Worm (Caenorhabditis elegans) whole organism, L4 larva: ENCODE data around the gene C26F1.3.

Source experiments
- D1046.2 ChIP-seq: fragments of 200-800 bp; sonication (Bioruptor generic); IDR thresholded peaks from 2 replicates; pipeline ENCODE4 v1.3.6; 2022; ENCODE audit warnings: missing genetic modification characterization, missing compliant biosample characterization
- F44E2.7 ChIP-seq: fragments of 200-800 bp; sonication (Bioruptor generic); IDR thresholded peaks from 2 replicates; pipeline ENCODE4 v2.1.2; 2022; ENCODE audit warnings: missing genetic modification characterization, missing compliant biosample characterization
- F49E8.2 ChIP-seq: sonication (generic microtip); optimal IDR thresholded peaks from 2 replicates; lab custom pipeline; 2016; ENCODE audit warnings: missing compliant biosample characterization, mild to moderate bottlenecking, missing genetic modification characterization, borderline replicate concordance
- T20F7.1 ChIP-seq: fragments of 200-800 bp; sonication (Bioruptor generic); optimal IDR thresholded peaks from 2 replicates; lab custom pipeline; 2018; ENCODE audit warnings: mild to moderate bottlenecking, missing genetic modification characterization, missing compliant biosample characterization
- Y105C5A.15 ChIP-seq: fragments of 200-800 bp; sonication (Bioruptor generic); IDR thresholded peaks from 2 replicates; pipeline ENCODE4 v1.3.6; 2022; ENCODE audit warnings: missing genetic modification characterization, missing compliant biosample characterization
- ZK546.5 ChIP-seq, 2 experiments: sonication (generic microtip); optimal IDR thresholded peaks; 2 replicates each; lab custom pipeline; 2017; ENCODE audit warnings: missing biosample characterization in 2 of 2, missing genetic modification characterization in 2 of 2
- aha-1 ChIP-seq: fragments of 150-350 bp; peaks from one replicate; lab custom pipeline; 2014; ENCODE audit warnings: missing biosample characterization, missing genetic modification characterization
- aly-2 ChIP-seq: sonication (generic microtip); optimal IDR thresholded peaks from 2 replicates; lab custom pipeline; 2018; ENCODE audit warnings: missing biosample characterization, missing genetic modification characterization
- attf-4 ChIP-seq: sonication (generic microtip); optimal IDR thresholded peaks from 3 replicates; lab custom pipeline; 2017; ENCODE audit warnings: missing biosample characterization, missing genetic modification characterization
- ceh-28 ChIP-seq: fragments of 150-350 bp; optimal IDR thresholded peaks from 2 replicates; lab custom pipeline; 2014; ENCODE audit warnings: missing biosample characterization, missing genetic modification reagents, missing genetic modification characterization
- ceh-44 ChIP-seq: fragments of 200-800 bp; sonication (Bioruptor generic); IDR thresholded peaks from 2 replicates; pipeline ENCODE4 v1.3.6; 2022; ENCODE audit warnings: missing genetic modification reagents, missing genetic modification characterization, missing compliant biosample characterization
- ctbp-1 ChIP-seq: fragments of 200-800 bp; sonication (Bioruptor generic); IDR thresholded peaks from 2 replicates; pipeline ENCODE4 v1.3.6; 2022; ENCODE audit warnings: missing genetic modification reagents, missing genetic modification characterization, missing compliant biosample characterization
- dmd-6 ChIP-seq: fragments of 200-800 bp; sonication (Bioruptor generic); IDR thresholded peaks from 2 replicates; pipeline ENCODE4 v1.3.6; 2022; ENCODE audit warnings: missing genetic modification reagents, missing genetic modification characterization, missing compliant biosample characterization
- dmd-8 ChIP-seq: fragments of 200-800 bp; sonication (Bioruptor generic); IDR thresholded peaks from 2 replicates; pipeline ENCODE4 v1.3.6; 2022; ENCODE audit warnings: missing genetic modification characterization, missing compliant biosample characterization
- hif-1 ChIP-seq, 2 experiments: sonication (generic microtip); optimal IDR thresholded peaks; 2 replicates each; lab custom pipeline; 2016 to 2017; ENCODE audit warnings: missing compliant biosample characterization in 2 of 2, missing genetic modification characterization in 2 of 2, missing genetic modification reagents in 2 of 2, missing genotype in 2 of 2, mild to moderate bottlenecking in 1 of 2
- hlh-11 ChIP-seq: fragments of 200-800 bp; sonication (Bioruptor generic); optimal IDR thresholded peaks from 2 replicates; lab custom pipeline; 2018; ENCODE audit warnings: mild to moderate bottlenecking, missing genetic modification characterization, missing compliant biosample characterization
- hlh-30 ChIP-seq: sonication (generic microtip); optimal IDR thresholded peaks from 2 replicates; lab custom pipeline; 2017; ENCODE audit warnings: antibody characterized with exemption, mild to moderate bottlenecking, missing genetic modification characterization, missing compliant biosample characterization; ENCODE audit not compliant: insufficient read depth
- lin-13 ChIP-seq: fragments of 150-350 bp; optimal IDR thresholded peaks from 2 replicates; lab custom pipeline; 2014; ENCODE audit warnings: missing biosample characterization, missing genetic modification reagents, missing genetic modification characterization
- lin-38 ChIP-seq: fragments of 200-800 bp; sonication (Bioruptor generic); IDR thresholded peaks from 2 replicates; pipeline ENCODE4 v1.3.6; 2022; ENCODE audit warnings: missing genetic modification reagents, missing genetic modification characterization, missing compliant biosample characterization
- madf-5 ChIP-seq, 2 experiments: fragments of 200-800 bp; sonication (Bioruptor generic); IDR thresholded peaks; 2 replicates each; pipeline ENCODE4 v1.3.6; 2022; ENCODE audit warnings: missing compliant biosample characterization in 2 of 2, missing genetic modification characterization in 2 of 2
- mep-1 ChIP-seq: fragments of 150-350 bp; sonication (generic microtip); optimal IDR thresholded peaks from 3 replicates; lab custom pipeline; 2014; ENCODE audit warnings: missing biosample characterization, missing genetic modification characterization
- mes-2 ChIP-seq: sonication (generic microtip); optimal IDR thresholded peaks from 2 replicates; lab custom pipeline; 2016; ENCODE audit warnings: missing genotype, mild to moderate bottlenecking, missing genetic modification characterization, missing compliant biosample characterization; ENCODE audit not compliant: poor library complexity, severe bottlenecking
- mxl-2 ChIP-seq: fragments of 200-800 bp; sonication (Bioruptor generic); conservative IDR thresholded peaks from 2 replicates; pipeline ENCODE4 v1.3.6; 2022; ENCODE audit warnings: missing genetic modification reagents, missing genetic modification characterization, missing compliant biosample characterization
- mxl-3 ChIP-seq: fragments of 200-800 bp; sonication (Bioruptor generic); optimal IDR thresholded peaks from 2 replicates; lab custom pipeline; 2018; ENCODE audit warnings: mild to moderate bottlenecking, missing genetic modification characterization, missing compliant biosample characterization
- nhr-10 ChIP-seq: fragments of 150-350 bp; optimal IDR thresholded peaks from 2 replicates; lab custom pipeline; 2014; ENCODE audit warnings: missing biosample characterization, missing genetic modification characterization
- nhr-102 ChIP-seq: sonication (generic microtip); optimal IDR thresholded peaks from 2 replicates; lab custom pipeline; 2016; ENCODE audit warnings: mild to moderate bottlenecking, missing genetic modification characterization, moderate library complexity, missing compliant biosample characterization
- nhr-28 ChIP-seq: fragments of 150-350 bp; optimal IDR thresholded peaks from 2 replicates; lab custom pipeline; 2014; ENCODE audit warnings: missing biosample characterization, missing genetic modification characterization
- nhr-41 ChIP-seq: fragments of 200-800 bp; sonication (Bioruptor generic); IDR thresholded peaks from 2 replicates; pipeline ENCODE4 v1.3.6; 2022; ENCODE audit warnings: missing genetic modification reagents, missing genetic modification characterization, missing compliant biosample characterization
- nhr-48 ChIP-seq: sonication (generic microtip); optimal IDR thresholded peaks from 2 replicates; lab custom pipeline; 2016; ENCODE audit warnings: mild to moderate bottlenecking, missing genetic modification characterization, missing compliant biosample characterization
- nhr-77 ChIP-seq: fragments of 150-350 bp; optimal IDR thresholded peaks from 2 replicates; lab custom pipeline; 2014; ENCODE audit warnings: missing biosample characterization, missing genetic modification characterization
- pha-4 ChIP-seq, 2 experiments: fragments of 150-350 bp in 1 of 2; fragments of 200-800 bp in 1 of 2; sonication (Bioruptor generic) in 1 of 2; IDR thresholded peaks in 1 of 2; optimal IDR thresholded peaks in 1 of 2; 2 replicates each; pipeline versions ENCODE4 v1.3.6 to Lab custom; 2014 to 2022; ENCODE audit warnings: missing genetic modification characterization in 2 of 2, missing genetic modification reagents in 2 of 2, missing biosample characterization in 1 of 2, missing compliant biosample characterization in 1 of 2
- php-3 ChIP-seq: fragments of 200-800 bp; sonication (Bioruptor generic); IDR thresholded peaks from 2 replicates; pipeline ENCODE4 v1.3.6; 2022; ENCODE audit warnings: missing genetic modification reagents, missing genetic modification characterization, missing compliant biosample characterization
- pqm-1 ChIP-seq: sonication (generic microtip); optimal IDR thresholded peaks from 2 replicates; lab custom pipeline; 2017; ENCODE audit warnings: missing biosample characterization, missing genetic modification characterization
- snpc-1.2 ChIP-seq: fragments of 200-800 bp; sonication (Bioruptor generic); IDR thresholded peaks from 2 replicates; pipeline ENCODE4 v1.3.6; 2022; ENCODE audit warnings: missing genetic modification reagents, missing genetic modification characterization, missing compliant biosample characterization
- snpc-4 ChIP-seq: fragments of 150-350 bp; optimal IDR thresholded peaks from 2 replicates; lab custom pipeline; 2014; ENCODE audit warnings: missing biosample characterization, missing genetic modification characterization
- unc-62 ChIP-seq, 3 experiments: fragments of 150-350 bp in 1 of 3; sonication (generic microtip); optimal IDR thresholded peaks in 2 of 3; peaks in 1 of 3; 1 replicate in 1 of 3; 2 replicates in 2 of 3; lab custom pipeline; 2014 to 2017; ENCODE audit warnings: missing biosample characterization in 3 of 3, missing genetic modification characterization in 3 of 3, missing genetic modification reagents in 3 of 3, missing genotype in 1 of 3
- zfp-3 ChIP-seq: fragments of 200-800 bp; sonication (Bioruptor generic); conservative IDR thresholded peaks from 2 replicates; pipeline ENCODE4 v1.3.6; 2022; ENCODE audit warnings: missing genetic modification reagents, missing genetic modification characterization, missing compliant biosample characterization

Gene C26F1.3

DNA sequence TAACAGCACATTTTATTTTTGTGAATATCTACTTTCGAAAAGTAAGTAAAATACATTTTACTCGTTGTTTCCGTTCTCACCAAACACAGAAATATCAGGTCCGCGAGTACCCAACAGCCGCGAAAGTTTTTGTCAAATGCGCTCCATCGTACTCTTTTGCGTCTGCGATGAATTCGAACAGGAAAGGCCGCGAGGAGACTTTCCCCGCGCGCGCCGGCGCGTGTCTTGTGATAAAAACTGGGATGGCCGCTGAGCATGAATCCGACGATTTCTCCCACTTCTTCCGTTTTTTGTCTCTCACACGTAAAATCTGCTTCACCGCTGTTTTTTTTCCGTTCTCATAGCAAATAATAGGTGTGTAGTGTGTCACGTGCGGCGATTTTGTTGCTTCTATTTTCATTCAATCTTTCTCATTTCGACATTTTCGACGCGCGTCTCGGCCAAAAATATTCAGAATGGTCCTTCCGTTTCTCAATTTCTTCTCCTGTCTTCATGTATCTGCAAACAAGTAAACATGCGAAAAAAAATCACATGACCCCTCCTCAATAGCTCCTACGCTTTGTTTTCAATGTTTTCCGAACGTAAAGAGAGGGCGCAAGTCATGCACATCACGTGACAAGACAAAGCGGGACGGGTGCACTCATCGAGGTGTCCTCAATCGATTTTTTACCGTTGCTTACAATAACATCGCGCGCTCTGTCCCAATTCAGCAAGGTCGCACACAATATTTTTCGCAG is 27.1 kb downstream of the C26F1.3 start, which contains the start of gene uvs-1 (continued):
- TF ChIP-seq nhr-77 (tag; lab: Kevin White, UChicago) (peak; percentile 39), attf-4 (no peak), php-3 (GFP tag; lab: Robert Waterston, UW) (no peak), lin-13 (no peak), nhr-41 (GFP tag; lab: Robert Waterston, UW) (no peak), nhr-10 (no peak), D1046.2 (GFP tag; lab: Robert Waterston, UW) (no peak), snpc-1.2 (GFP tag; lab: Robert Waterston, UW) (no peak), aha-1 (tag; lab: Kevin White, UChicago) (peak; percentile 96), mep-1 (peak; percentile 8), hlh-11 (tag; lab: Kevin White, UChicago) (peak; percentile 51), ceh-28 (peak; percentile 9), hif-1 (tag; optimal IDR thresholded peaks at IDR 0.05; lab: Kevin White, UChicago) (peak in 1 of 2 experiments; percentile 49), nhr-48 (tag; lab: Kevin White, UChicago) (peak; percentile 24), mxl-3 (peak; percentile 66), madf-5 (GFP tag; IDR thresholded peaks at IDR 0.05; lab: Robert Waterston, UW) (no peak), pqm-1 (tag; lab: Kevin White, UChicago) (no peak), nhr-102 (no peak)

ce11 chrV:7804801-7805163 is 27.7 kb downstream of the C26F1.3 start, which contains the start of gene xpo-1:
Gene xpo-1 (plus strand): TSS chrV:7805064.
- TF ChIP-seq mxl-2 (no peak), lin-38 (no peak), hlh-11 (tag; lab: Kevin White, UChicago) (no peak), F49E8.2 (tag; lab: Kevin White, UChicago) (no peak), ctbp-1 (GFP tag; lab: Robert Waterston, UW) (no peak), zfp-3 (GFP tag; lab: Robert Waterston, UW) (no peak)

- TF ChIP-seq mxl-3 = no peak
- peak; percentile 84 for TF ChIP-seq aha-1 (tag; lab: Kevin White, UChicago)
- peak in 1 of 2 experiments; percentile 66 for TF ChIP-seq unc-62 (GFP tag; optimal IDR thresholded peaks at IDR 0.05 in 1 of 2; lab: Kevin White, UChicago)
- no peak for TF ChIP-seq unc-62 (tag; optimal IDR thresholded peaks at IDR 0.05; lab: Kevin White, UChicago)
- no peak for TF ChIP-seq Y105C5A.15 (GFP tag; lab: Robert Waterston, UW)
- no peak for TF ChIP-seq dmd-6 (GFP tag; lab: Robert Waterston, UW)
Measured at ce11 chrV:7806629-7807028, 29.5 kb downstream of the C26F1.3 start.

DNA sequence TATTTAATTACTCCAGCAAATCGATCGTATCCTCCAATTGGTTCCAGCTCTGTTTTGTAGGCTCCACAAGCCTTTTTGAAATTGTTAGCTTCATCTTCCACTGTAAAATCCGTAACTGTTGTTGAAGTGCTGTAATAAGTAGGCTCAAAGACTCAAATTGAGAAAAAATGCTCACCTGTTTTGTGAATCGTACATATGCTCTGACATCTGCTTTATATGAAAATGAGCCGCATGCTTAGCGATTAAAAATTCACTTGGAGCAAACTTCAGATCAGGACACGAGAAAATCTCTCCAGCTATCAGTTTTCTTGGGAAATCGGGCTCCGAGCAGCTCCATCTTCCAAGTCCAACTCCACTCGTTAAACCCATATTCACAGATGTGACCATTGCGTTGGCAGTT is 31.3 kb downstream of the C26F1.3 start:
- TF ChIP-seq unc-62 (GFP tag; optimal IDR thresholded peaks at IDR 0.05 in 1 of 2; lab: Kevin White, UChicago) = peak in 1 of 2 experiments; percentile 77
- no peak for TF ChIP-seq unc-62 (tag; optimal IDR thresholded peaks at IDR 0.05; lab: Kevin White, UChicago)
- no peak for TF ChIP-seq mes-2

DNA sequence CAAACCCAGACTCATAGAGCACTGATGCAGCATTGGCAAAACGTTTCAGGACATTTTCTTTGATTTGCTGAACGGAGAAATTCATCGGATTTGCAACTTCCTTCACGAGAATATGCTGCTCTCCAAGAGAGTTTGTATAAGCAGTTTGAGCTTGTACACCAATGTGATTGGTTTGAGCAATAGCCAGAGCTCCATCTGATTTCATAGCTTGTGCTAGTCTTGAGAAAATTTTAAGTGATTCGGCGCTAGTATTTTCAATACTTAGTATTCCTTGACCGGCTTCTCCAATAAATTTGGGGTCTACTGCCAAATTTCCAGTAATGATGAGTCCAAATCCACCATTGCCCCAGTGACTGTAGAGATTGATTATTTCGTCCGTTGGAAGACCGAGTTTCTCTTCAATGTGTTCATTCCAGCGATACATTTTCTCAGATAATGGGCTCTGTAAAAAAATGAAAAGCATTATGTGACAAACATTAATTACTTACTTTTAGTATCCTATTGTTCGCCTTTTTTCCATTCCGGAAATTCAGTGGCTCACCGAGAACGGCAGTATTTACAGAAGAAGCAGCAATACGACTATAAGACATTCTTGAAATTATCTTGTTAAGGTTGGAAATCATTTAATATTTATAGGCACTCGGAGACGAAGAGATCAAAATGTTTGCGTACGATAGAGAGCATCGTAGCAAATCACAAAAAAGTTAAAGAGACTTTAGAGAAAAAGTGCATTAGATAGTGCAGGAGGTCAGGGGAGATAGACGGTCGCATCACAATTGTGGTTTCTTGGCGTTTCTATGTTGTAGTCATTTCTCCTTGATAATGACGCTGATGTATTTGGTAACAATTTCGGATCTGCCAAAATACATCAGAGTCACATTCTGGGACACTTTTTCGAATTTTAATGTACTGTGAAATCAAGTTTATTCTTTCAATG is 32.5 kb downstream of the C26F1.3 start, which contains the start of gene ZK742.3:
Gene ZK742.3, minus strand, starts transcription at position 593 of the 937 bp plus-strand sequence.
- TF ChIP-seq ctbp-1 (GFP tag; lab: Robert Waterston, UW) (no peak), pha-4 (GFP tag; IDR thresholded peaks at IDR 0.05; lab: Robert Waterston, UW) (no peak), pha-4 (tag; optimal IDR thresholded peaks at IDR 0.05; lab: Kevin White, UChicago) (no peak), lin-38 (0 out of 2 replicates have a peak, but pooled peaks have one; percentile 28), attf-4 (no peak), hlh-30 (tag; lab: Kevin White, UChicago) (peak; percentile 9), php-3 (GFP tag; lab: Robert Waterston, UW) (0 out of 2 replicates have a peak, but pooled peaks have one; percentile 9), mep-1 (peak; percentile 7), nhr-28 (peak; percentile 98), dmd-8 (GFP tag; lab: Robert Waterston, UW) (no peak), ceh-44 (GFP tag; lab: Robert Waterston, UW) (no peak), ceh-28 (no peak), T20F7.1 (GFP tag; lab: Kevin White, UChicago) (no peak), snpc-1.2 (GFP tag; lab: Robert Waterston, UW) (no peak), aha-1 (tag; lab: Kevin White, UChicago) (peak; percentile 95), snpc-4 (no peak), ZK546.5 (tag; optimal IDR thresholded peaks at IDR 0.05; lab: Kevin White, UChicago) (no peak), aly-2 (no peak), F44E2.7 (GFP tag; lab: Robert Waterston, UW) (no peak)
